Fruit fly (Drosophila melanogaster) whole organism, embryonic: ENCODE measurements around the gene CG7409.
A peak's percentile ranks its signal among the peaks of the same experiment; 100 is the strongest.

Experiments used
- CG10274 ChIP-seq: fragments of 200-800 bp; sonication (Bioruptor generic); optimal IDR thresholded peaks from 3 replicates; lab custom pipeline; 2017; ENCODE audit warnings: missing biosample characterization, mild to moderate bottlenecking, missing genetic modification characterization
- CG10431 ChIP-seq: fragments of 200-800 bp; sonication (Bioruptor generic); optimal IDR thresholded peaks from 3 replicates; lab custom pipeline; 2018; ENCODE audit warnings: missing biosample characterization, mild to moderate bottlenecking, missing genetic modification characterization
- CG11504 ChIP-seq: fragments of 200-800 bp; sonication (Bioruptor generic); optimal IDR thresholded peaks from 3 replicates; lab custom pipeline; 2019; ENCODE audit warnings: missing biosample characterization, mild to moderate bottlenecking, missing genetic modification characterization, moderate library complexity
- CG11560 ChIP-seq: fragments of 200-800 bp; sonication (Bioruptor generic); IDR thresholded peaks from 3 replicates; pipeline ENCODE4 v1.3.6; 2022; ENCODE audit warnings: missing biosample characterization, missing genetic modification characterization
- CG14860 ChIP-seq: fragments of 200-800 bp; sonication (Bioruptor generic); IDR thresholded peaks from 3 replicates; pipeline ENCODE4 v1.3.6; 2022; ENCODE audit warnings: missing biosample characterization, missing genetic modification characterization; ENCODE audit not compliant: partially characterized antibody
- CG15479 ChIP-seq: fragments of 200-800 bp; sonication (Bioruptor generic); optimal IDR thresholded peaks from 3 replicates; lab custom pipeline; 2019; ENCODE audit warnings: missing biosample characterization, mild to moderate bottlenecking, missing genetic modification characterization, moderate library complexity
- CG17328 ChIP-seq: fragments of 200-800 bp; sonication (Bioruptor generic); IDR thresholded peaks from 2 replicates; pipeline ENCODE4 v1.3.6; 2022; ENCODE audit warnings: missing biosample characterization, missing genetic modification characterization
- CG18599 ChIP-seq: fragments of 200-800 bp; sonication (Bioruptor generic); optimal IDR thresholded peaks from 3 replicates; lab custom pipeline; 2017; ENCODE audit warnings: missing biosample characterization, missing genetic modification characterization, mild to moderate bottlenecking, moderate library complexity, missing genetic modification reagents
- CG18619 ChIP-seq: fragments of 200-800 bp; sonication (Bioruptor generic); optimal IDR thresholded peaks from 3 replicates; lab custom pipeline; 2017; ENCODE audit warnings: missing biosample characterization, mild to moderate bottlenecking, missing genetic modification characterization
- CG2678 ChIP-seq: fragments of 200-800 bp; sonication (Bioruptor generic); optimal IDR thresholded peaks from 3 replicates; lab custom pipeline; 2019; ENCODE audit warnings: missing biosample characterization, mild to moderate bottlenecking, missing genetic modification characterization, moderate library complexity
- CG34376 ChIP-seq: fragments of 200-800 bp; sonication (Bioruptor generic); optimal IDR thresholded peaks from 2 replicates; lab custom pipeline; 2018; ENCODE audit warnings: missing biosample characterization, mild to moderate bottlenecking, missing genetic modification characterization
- CG5180 ChIP-seq: fragments of 200-800 bp; sonication (Bioruptor generic); optimal IDR thresholded peaks from 3 replicates; lab custom pipeline; 2017; ENCODE audit warnings: missing biosample characterization, missing genetic modification characterization, mild to moderate bottlenecking, moderate library complexity, missing genetic modification reagents
- CG7839 ChIP-seq: fragments of 200-800 bp; sonication (Bioruptor generic); optimal IDR thresholded peaks from 3 replicates; lab custom pipeline; 2018; ENCODE audit warnings: missing biosample characterization, mild to moderate bottlenecking, missing genetic modification characterization, moderate library complexity
- CG9932 ChIP-seq: fragments of 200-800 bp; sonication (Bioruptor generic); IDR thresholded peaks from 2 replicates; pipeline ENCODE4 v1.3.6; 2022; ENCODE audit warnings: missing biosample characterization, missing genetic modification characterization
- CHES-1-like ChIP-seq: fragments of 200-800 bp; sonication (Bioruptor generic); optimal IDR thresholded peaks from 2 replicates; lab custom pipeline; 2016; ENCODE audit warnings: missing biosample characterization, missing genetic modification characterization
- Dbx ChIP-seq: fragments of 200-800 bp; sonication (Bioruptor generic); IDR thresholded peaks from 3 replicates; pipeline ENCODE4 v1.3.6; 2022; ENCODE audit warnings: missing biosample characterization, missing genetic modification characterization
- Dip3 ChIP-seq: fragments of 200-800 bp; sonication (Bioruptor generic); optimal IDR thresholded peaks from 3 replicates; lab custom pipeline; 2016; ENCODE audit warnings: missing biosample characterization, missing genetic modification characterization
- E2f1 ChIP-seq: fragments of 200-800 bp; sonication (Bioruptor generic); IDR thresholded peaks from 2 replicates; pipeline ENCODE4 v1.3.6; 2022; ENCODE audit warnings: missing biosample characterization, missing genetic modification characterization
- Fer3 ChIP-seq: fragments of 200-800 bp; sonication (Bioruptor generic); optimal IDR thresholded peaks from 2 replicates; lab custom pipeline; 2018; ENCODE audit warnings: missing biosample characterization, mild to moderate bottlenecking, missing genetic modification characterization, moderate library complexity
- Med ChIP-seq: fragments of 200-800 bp; sonication (Bioruptor generic); peaks from one replicate; lab custom pipeline; 2016; ENCODE audit warnings: missing biosample characterization, missing genetic modification characterization, mild to moderate bottlenecking, inconsistent platforms, moderate library complexity
- Myb ChIP-seq: fragments of 200-800 bp; sonication (Bioruptor generic); optimal IDR thresholded peaks from 2 replicates; lab custom pipeline; 2016; ENCODE audit warnings: missing biosample characterization, missing genetic modification characterization
- Ptx1 ChIP-seq: fragments of 200-800 bp; sonication (Bioruptor generic); IDR thresholded peaks from 2 replicates; pipeline ENCODE4 v1.3.6; 2022; ENCODE audit warnings: missing biosample characterization, missing genetic modification characterization
- Xrp1 ChIP-seq: fragments of 200-800 bp; sonication (Bioruptor generic); IDR thresholded peaks from 2 replicates; pipeline ENCODE4 v1.3.6; 2022; ENCODE audit warnings: missing biosample characterization, missing genetic modification characterization
- ap ChIP-seq: fragments of 200-800 bp; sonication (Bioruptor generic); IDR thresholded peaks from 2 replicates; pipeline ENCODE4 v1.3.6; 2022; ENCODE audit warnings: missing biosample characterization, missing genetic modification characterization
- ara ChIP-seq: fragments of 200-800 bp; sonication (Bioruptor generic); IDR thresholded peaks from 2 replicates; pipeline ENCODE4 v1.3.6; 2022; ENCODE audit warnings: missing biosample characterization, missing genetic modification characterization
- ato ChIP-seq: fragments of 200-800 bp; sonication (Bioruptor generic); IDR thresholded peaks from 2 replicates; pipeline ENCODE4 v1.3.6; 2022; ENCODE audit warnings: missing biosample characterization, missing genetic modification characterization; ENCODE audit not compliant: partially characterized antibody
- btn ChIP-seq: fragments of 200-800 bp; sonication (Bioruptor generic); optimal IDR thresholded peaks from 2 replicates; lab custom pipeline; 2016; ENCODE audit warnings: missing biosample characterization, missing genetic modification characterization
- da ChIP-seq: fragments of 200-800 bp; sonication (Bioruptor generic); optimal IDR thresholded peaks from 2 replicates; lab custom pipeline; 2016; ENCODE audit warnings: missing biosample characterization, missing genetic modification characterization
- dmrt99B ChIP-seq: fragments of 200-800 bp; sonication (Bioruptor generic); optimal IDR thresholded peaks from 2 replicates; lab custom pipeline; 2018; ENCODE audit warnings: missing biosample characterization, mild to moderate bottlenecking, missing genetic modification characterization, moderate library complexity
- exex ChIP-seq: fragments of 200-800 bp; sonication (Bioruptor generic); optimal IDR thresholded peaks from 4 replicates; lab custom pipeline; 2018; ENCODE audit warnings: missing biosample characterization, mild to moderate bottlenecking, missing genetic modification characterization, moderate library complexity
- fd102C ChIP-seq: fragments of 200-800 bp; sonication (Bioruptor generic); optimal IDR thresholded peaks from 2 replicates; lab custom pipeline; 2018; ENCODE audit warnings: missing biosample characterization, mild to moderate bottlenecking, missing genetic modification characterization, moderate library complexity
- ftz-f1 ChIP-seq: fragments of 200-800 bp; sonication (Bioruptor generic); optimal IDR thresholded peaks from 2 replicates; lab custom pipeline; 2016; ENCODE audit warnings: missing biosample characterization, missing genetic modification characterization
- gem ChIP-seq: fragments of 200-800 bp; sonication (Bioruptor generic); optimal IDR thresholded peaks from 2 replicates; lab custom pipeline; 2019; ENCODE audit warnings: missing biosample characterization, mild to moderate bottlenecking, missing genetic modification characterization, moderate library complexity
- hkb ChIP-seq, 2 experiments: fragments of 200-800 bp in 1 of 2; fragments of >200 bp in 1 of 2; sonication (Bioruptor generic) in 1 of 2; IDR thresholded peaks in 1 of 2; optimal IDR thresholded peaks in 1 of 2; 2 replicates each; pipeline versions ENCODE4 v1.3.6 to Lab custom; 2017 to 2022; ENCODE audit warnings: missing biosample characterization in 1 of 2, missing genetic modification characterization in 1 of 2
- ind ChIP-seq: fragments of 200-800 bp; sonication (Bioruptor generic); optimal IDR thresholded peaks from 3 replicates; lab custom pipeline; 2016; ENCODE audit warnings: missing biosample characterization, missing genetic modification characterization
- jing ChIP-seq: fragments of 200-800 bp; sonication (Bioruptor generic); optimal IDR thresholded peaks from 2 replicates; lab custom pipeline; 2018; ENCODE audit warnings: missing biosample characterization, mild to moderate bottlenecking, missing genetic modification characterization
- lbe ChIP-seq: fragments of 200-800 bp; sonication (Bioruptor generic); optimal IDR thresholded peaks from 2 replicates; lab custom pipeline; 2016; ENCODE audit warnings: missing biosample characterization, mild to moderate bottlenecking, missing genetic modification characterization
- lmd ChIP-seq: fragments of 200-800 bp; sonication (Bioruptor generic); IDR thresholded peaks from 2 replicates; pipeline ENCODE4 v1.3.6; 2022; ENCODE audit warnings: missing biosample characterization, missing genetic modification characterization
- mirr ChIP-seq: fragments of 200-800 bp; sonication (Bioruptor generic); optimal IDR thresholded peaks from 3 replicates; lab custom pipeline; 2018; ENCODE audit warnings: missing biosample characterization, mild to moderate bottlenecking, missing genetic modification characterization
- mld ChIP-seq: fragments of 200-800 bp; sonication (Bioruptor generic); IDR thresholded peaks from 3 replicates; pipeline ENCODE4 v1.3.6; 2022; ENCODE audit warnings: missing biosample characterization, missing genetic modification characterization; ENCODE audit not compliant: partially characterized antibody
- nau ChIP-seq: fragments of 200-800 bp; sonication (Bioruptor generic); optimal IDR thresholded peaks from 3 replicates; lab custom pipeline; 2017; ENCODE audit warnings: missing biosample characterization, mild to moderate bottlenecking, missing genetic modification characterization, missing genetic modification reagents
- nmo ChIP-seq: fragments of 200-800 bp; sonication (Bioruptor generic); optimal IDR thresholded peaks from 2 replicates; lab custom pipeline; 2018; ENCODE audit warnings: missing biosample characterization, mild to moderate bottlenecking, missing genetic modification characterization, moderate library complexity
- odd ChIP-seq: fragments of 200-800 bp; sonication (Bioruptor generic); optimal IDR thresholded peaks from 2 replicates; lab custom pipeline; 2017; ENCODE audit warnings: missing biosample characterization, mild to moderate bottlenecking, missing genetic modification characterization
- ranshi ChIP-seq: fragments of 200-800 bp; sonication (Bioruptor generic); IDR thresholded peaks from 2 replicates; pipeline ENCODE4 v1.3.6; 2022; ENCODE audit warnings: missing biosample characterization, missing genetic modification characterization
- sc ChIP-seq, 3 experiments: fragments of >200 bp in 2 of 3; fragments of 200-800 bp in 1 of 3; sonication (Bioruptor generic) in 1 of 3; optimal IDR thresholded peaks; 2 replicates in 2 of 3; 3 replicates in 1 of 3; lab custom pipeline; 2017; ENCODE audit warnings: mild to moderate bottlenecking in 1 of 3, missing biosample characterization in 1 of 3, missing genetic modification characterization in 1 of 3, missing genetic modification reagents in 1 of 3
- sens ChIP-seq: fragments of 200-800 bp; sonication (Bioruptor generic); peaks from one replicate; lab custom pipeline; 2016; ENCODE audit warnings: missing biosample characterization, missing genetic modification characterization
- sens-2 ChIP-seq: fragments of 200-800 bp; sonication (Bioruptor generic); IDR thresholded peaks from 2 replicates; pipeline ENCODE4 v1.3.6; 2022; ENCODE audit warnings: missing biosample characterization, missing genetic modification characterization
- tgo ChIP-seq: fragments of 200-800 bp; sonication (Bioruptor generic); IDR thresholded peaks from 3 replicates; pipeline ENCODE4 v1.3.6; 2022; ENCODE audit warnings: missing biosample characterization, missing genetic modification characterization
- tx ChIP-seq: fragments of 200-800 bp; sonication (Bioruptor generic); optimal IDR thresholded peaks from 2 replicates; lab custom pipeline; 2016; ENCODE audit warnings: missing biosample characterization, missing genetic modification characterization
- wek ChIP-seq: fragments of 200-800 bp; sonication (Bioruptor generic); optimal IDR thresholded peaks from 3 replicates; lab custom pipeline; 2018; ENCODE audit warnings: missing biosample characterization, mild to moderate bottlenecking, missing genetic modification characterization, moderate library complexity

Gene CG7409

DNA sequence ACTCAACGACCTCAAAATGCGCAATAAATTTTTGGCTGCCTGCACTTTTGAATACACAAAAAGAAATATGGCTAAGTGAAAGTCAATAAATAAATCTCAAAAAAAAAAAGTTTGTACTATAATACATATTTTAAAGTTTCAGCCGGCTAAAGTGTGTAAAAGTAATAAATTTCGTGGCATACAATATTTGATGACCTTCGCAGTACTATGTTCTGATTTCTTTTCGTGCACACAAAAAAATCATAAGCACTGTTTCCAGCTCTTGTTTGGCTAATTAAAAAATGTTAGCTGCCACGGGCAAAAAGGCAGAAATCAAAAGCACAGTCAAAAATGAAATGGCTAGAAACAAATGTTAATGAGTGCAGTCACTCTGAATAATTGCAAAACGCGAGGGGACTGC lies 38.0 kb downstream of the CG7409 start (continued):
- no peak for TF ChIP-seq ap (GFP tag; lab: Robert Waterston, UW)
- TF ChIP-seq CG7839 (tag; lab: Kevin White, UChicago): peak; percentile 31
- TF ChIP-seq sens (GFP tag; lab: Kevin White, UChicago): peak; percentile 35
- 0 out of 2 replicates have a peak, but pooled peaks have one; percentile 14 for TF ChIP-seq ranshi
- TF ChIP-seq nau: no peak
- no peak for TF ChIP-seq CG10274
- TF ChIP-seq Myb: no peak
- TF ChIP-seq hkb (optimal IDR thresholded peaks at IDR 0.05; lab: Kevin White, UChicago): no peak
- TF ChIP-seq hkb (GFP tag; IDR thresholded peaks at IDR 0.05; lab: Robert Waterston, UW): peak; percentile 24; the same call in 1 of the 2 replicates
- no peak for TF ChIP-seq CG14860 (GFP tag; lab: Robert Waterston, UW)
- TF ChIP-seq lbe (GFP tag; lab: Kevin White, UChicago): peak; percentile 94
- TF ChIP-seq ato (GFP tag; lab: Robert Waterston, UW): no peak
- peak; percentile 30 for TF ChIP-seq CG11504 (tag; lab: Kevin White, UChicago)
- 0 out of 2 replicates have a peak, but pooled peaks have one; percentile 18 for TF ChIP-seq CG17328 (GFP tag; lab: Robert Waterston, UW)
- peak; percentile 75 for TF ChIP-seq Med (GFP tag; lab: Kevin White, UChicago)
- peak; percentile 26 for TF ChIP-seq gem (tag; lab: Kevin White, UChicago)
- 0 out of 2 replicates have a peak, but pooled peaks have one; percentile 31 for TF ChIP-seq sens-2 (GFP tag; lab: Robert Waterston, UW)
- peak; percentile 10 for TF ChIP-seq dmrt99B (tag; lab: Kevin White, UChicago)
- no peak for TF ChIP-seq da (GFP tag; lab: Kevin White, UChicago)
- TF ChIP-seq nmo (GFP tag; lab: Kevin White, UChicago): peak; percentile 7
- peak; percentile 3 for TF ChIP-seq CG18599 (GFP tag; lab: Kevin White, UChicago)
- TF ChIP-seq ind (GFP tag; lab: Kevin White, UChicago): peak; percentile 26
- TF ChIP-seq lmd: peak; percentile 43
- no peak for TF ChIP-seq odd (GFP tag; lab: Kevin White, UChicago)
- TF ChIP-seq wek (GFP tag; lab: Kevin White, UChicago): no peak
- TF ChIP-seq btn: no peak
- TF ChIP-seq CG2678 (tag; lab: Kevin White, UChicago): peak; percentile 5
- peak; percentile 36; the same call in 1 of the 2 replicates for TF ChIP-seq Ptx1
- TF ChIP-seq tgo (GFP tag; lab: Robert Waterston, UW): peak; percentile 17; the same call in 1 of the 3 replicates
- no peak for TF ChIP-seq CG9932 (GFP tag; lab: Robert Waterston, UW)
- no peak for TF ChIP-seq Dip3 (GFP tag; lab: Kevin White, UChicago)
- TF ChIP-seq Fer3 (tag; lab: Kevin White, UChicago): peak; percentile 2
- no peak for TF ChIP-seq CHES-1-like (GFP tag; lab: Kevin White, UChicago)
- TF ChIP-seq E2f1 (GFP tag; lab: Robert Waterston, UW): 0 out of 2 replicates have a peak, but pooled peaks have one; percentile 9

DNA sequence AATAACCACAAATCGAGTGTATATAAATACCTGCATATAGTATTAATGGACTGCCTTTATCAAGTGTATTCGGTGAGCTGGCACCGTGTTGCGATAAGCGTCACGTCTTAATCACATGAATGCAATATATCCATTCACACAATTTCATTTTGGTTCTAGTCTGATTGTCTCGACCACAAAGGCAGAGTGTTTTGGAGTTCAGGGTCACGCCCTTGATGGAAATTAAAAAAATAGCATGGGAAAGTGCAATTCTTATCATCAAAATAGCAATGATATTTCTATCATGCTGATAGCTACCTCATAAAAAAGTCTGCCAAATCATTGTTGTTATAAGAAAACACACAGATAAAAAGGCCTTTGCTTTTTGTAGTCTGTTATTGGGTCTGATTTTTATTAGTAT lies 38.6 kb downstream of the CG7409 start:
- no peak for TF ChIP-seq CG18619 (GFP tag; lab: Kevin White, UChicago)
- TF ChIP-seq mld (GFP tag; lab: Robert Waterston, UW): no peak
- peak; percentile 20 for TF ChIP-seq exex
- no peak for TF ChIP-seq ftz-f1 (GFP tag; lab: Kevin White, UChicago)
- no peak for TF ChIP-seq Dbx (GFP tag; lab: Robert Waterston, UW)
- TF ChIP-seq ara (GFP tag; lab: Robert Waterston, UW): no peak
- peak; percentile 8 for TF ChIP-seq mirr (GFP tag; lab: Kevin White, UChicago)
- peak; percentile 10 for TF ChIP-seq CG34376 (GFP tag; lab: Kevin White, UChicago)
- TF ChIP-seq jing (GFP tag; lab: Kevin White, UChicago): no peak
- TF ChIP-seq CG15479 (GFP tag; lab: Kevin White, UChicago): no peak
- TF ChIP-seq Xrp1 (GFP tag; lab: Robert Waterston, UW): no peak
- TF ChIP-seq CG5180 (GFP tag; lab: Kevin White, UChicago): no peak
- no peak for TF ChIP-seq tx
- no peak for TF ChIP-seq sc (optimal IDR thresholded peaks at IDR 0.05; lab: Kevin White, UChicago)
- TF ChIP-seq sc (GFP tag; optimal IDR thresholded peaks at IDR 0.05; lab: Kevin White, UChicago): no peak
- TF ChIP-seq fd102C (GFP tag; lab: Kevin White, UChicago): no peak
- no peak for TF ChIP-seq CG11560 (tag; lab: Robert Waterston, UW)
- no peak for TF ChIP-seq CG10431 (GFP tag; lab: Kevin White, UChicago)
